Fruit fly (Drosophila melanogaster) whole organism: ENCODE measurements around the gene Rrp1.

Source experiments
- CG8478 ChIP-seq: fragments of >200 bp; optimal IDR thresholded peaks from 2 replicates; lab custom pipeline; 2018; ENCODE audit warnings: inconsistent platforms
- Dll ChIP-seq: fragments of >200 bp; optimal IDR thresholded peaks from 2 replicates; lab custom pipeline; 2017
- EcR ChIP-seq, 2 experiments: fragments of >200 bp; optimal IDR thresholded peaks; 2 replicates each; lab custom pipeline; 2017; ENCODE audit warnings: missing biosample characterization in 2 of 2, missing genetic modification characterization in 2 of 2, missing genetic modification reagents in 2 of 2
- pan ChIP-seq: fragments of >200 bp; optimal IDR thresholded peaks from 2 replicates; lab custom pipeline; 2017
- psq ChIP-seq: fragments of >200 bp; optimal IDR thresholded peaks from 2 replicates; lab custom pipeline; 2017
- usp ChIP-seq: fragments of >200 bp; optimal IDR thresholded peaks from 2 replicates; lab custom pipeline; 2017; ENCODE audit warnings: missing biosample characterization, missing genetic modification characterization, mixed read lengths

- TF ChIP-seq usp (no peak), CG8478 (lab: Kevin White, UChicago) (no peak), pan (lab: Kevin White, UChicago) (no peak), psq (lab: Kevin White, UChicago) (no peak), EcR (GFP tag; optimal IDR thresholded peaks at IDR 0.05; lab: Kevin White, UChicago) (no peak), Dll (lab: Kevin White, UChicago) (no peak)
Measured at dm6 chr2L:2930646-2931045, 41.7 kb downstream of the Rrp1 start.
